Worm (Caenorhabditis elegans): ENCODE data around the gene nlp-47.

The nlp-47 gene

DNA sequence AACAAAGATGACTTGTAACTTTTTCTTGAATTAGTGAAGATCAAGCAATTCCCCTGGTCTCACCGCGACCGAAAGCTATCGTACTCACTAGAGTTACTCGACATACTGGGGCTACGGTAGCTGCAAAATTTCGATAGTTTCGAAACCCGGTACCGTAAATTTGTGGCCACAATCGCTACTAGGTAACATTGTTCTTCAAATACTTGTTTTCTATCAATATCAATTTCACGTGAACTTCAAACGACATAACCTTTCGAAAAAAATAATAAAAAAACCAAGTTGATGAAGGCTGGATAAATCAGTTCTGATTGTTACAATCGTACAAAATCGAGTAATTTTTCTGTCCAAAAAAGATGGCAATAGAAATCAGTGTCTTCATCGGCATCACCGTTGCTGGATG is 18.1 kb upstream of the nlp-47 start, which contains the start of gene F36H12.3:
F36H12.3 (plus strand) TSS at position 301 of the 400 bp plus-strand sequence.
- no peak for TF ChIP-seq nhr-67 (tag; optimal IDR thresholded peaks at IDR 0.05)
- TF ChIP-seq ceh-9 (tag; optimal IDR thresholded peaks at IDR 0.05) = no peak
- TF ChIP-seq ztf-4 (tag; optimal IDR thresholded peaks at IDR 0.05) = no peak
- no peak for TF ChIP-seq fkh-10 (GFP tag; optimal IDR thresholded peaks at IDR 0.05)
- no peak for TF ChIP-seq R02D3.7 (tag; optimal IDR thresholded peaks at IDR 0.05)
- TF ChIP-seq elt-3 (tag; optimal IDR thresholded peaks at IDR 0.05) = no peak
- no peak for TF ChIP-seq elt-2 (tag; optimal IDR thresholded peaks at IDR 0.05)
- no peak for TF ChIP-seq hmg-11 (tag; optimal IDR thresholded peaks at IDR 0.05)
- TF ChIP-seq ama-1 (optimal IDR thresholded peaks at IDR 0.05) = no peak
- TF ChIP-seq jun-1 (tag; optimal IDR thresholded peaks at IDR 0.05) = no peak
- no peak for TF ChIP-seq mml-1 (tag; optimal IDR thresholded peaks at IDR 0.05)
- TF ChIP-seq ztf-11 (tag; optimal IDR thresholded peaks at IDR 0.05) = no peak
- TF ChIP-seq fos-1 (tag; optimal IDR thresholded peaks at IDR 0.05) = no peak
- no peak for TF ChIP-seq nhr-43 (tag; optimal IDR thresholded peaks at IDR 0.05; ENCODE audit: poor library complexity, severe bottlenecking)
- no peak for TF ChIP-seq zag-1 (tag; optimal IDR thresholded peaks at IDR 0.05)
- TF ChIP-seq ZK546.5 (tag; optimal IDR thresholded peaks at IDR 0.05) = no peak
- TF ChIP-seq nhr-28 (tag; optimal IDR thresholded peaks at IDR 0.05) = no peak
- no peak for TF ChIP-seq unc-62 (GFP tag; optimal IDR thresholded peaks at IDR 0.05)
- no peak for TF ChIP-seq mdl-1 (tag; optimal IDR thresholded peaks at IDR 0.05)
- no peak for TF ChIP-seq ceh-28 (tag; optimal IDR thresholded peaks at IDR 0.05)

DNA sequence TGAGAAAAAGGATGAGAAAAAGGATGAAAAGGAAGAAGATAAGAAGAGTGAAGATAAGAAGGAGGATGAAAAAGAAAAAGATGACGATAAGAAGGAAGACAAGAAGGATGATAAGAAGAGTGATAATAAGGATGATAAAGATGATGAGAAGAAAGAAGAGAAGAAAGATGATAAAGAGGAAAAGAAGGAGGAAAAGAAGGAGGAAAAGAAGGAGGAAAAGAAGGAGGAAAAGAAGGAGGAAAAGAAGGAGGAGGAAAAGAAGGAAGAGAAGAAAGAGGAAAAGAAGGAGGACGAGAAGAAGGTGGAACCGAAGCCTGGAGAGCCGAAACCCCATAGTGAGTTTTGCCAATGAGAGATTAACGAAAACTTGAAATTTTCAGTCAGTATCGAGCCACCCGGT is 17.3 kb upstream of the nlp-47 start:
- TF ChIP-seq egl-27 (tag; optimal IDR thresholded peaks at IDR 0.05) = no peak
- TF ChIP-seq nhr-12 (tag; optimal IDR thresholded peaks at IDR 0.05) = no peak
- no peak for TF ChIP-seq lsy-12 (tag; optimal IDR thresholded peaks at IDR 0.05)
- TF ChIP-seq pha-4 (tag; optimal IDR thresholded peaks at IDR 0.05) = no peak
- TF ChIP-seq fkh-2 (tag; optimal IDR thresholded peaks at IDR 0.05) = no peak
- no peak for TF ChIP-seq nhr-237 (tag; optimal IDR thresholded peaks at IDR 0.05)
- TF ChIP-seq ztf-4 (tag; optimal IDR thresholded peaks at IDR 0.05) = no peak
- no peak for TF ChIP-seq skn-1 (tag; optimal IDR thresholded peaks at IDR 0.05)
- TF ChIP-seq ceh-28 (tag; optimal IDR thresholded peaks at IDR 0.05) = no peak
- TF ChIP-seq nfya-1 (tag; optimal IDR thresholded peaks at IDR 0.05; ENCODE audit: insufficient read depth) = no peak
- no peak for TF ChIP-seq fos-1 (tag; optimal IDR thresholded peaks at IDR 0.05)
- TF ChIP-seq elt-3 (tag; optimal IDR thresholded peaks at IDR 0.05) = no peak
- TF ChIP-seq daf-12 (tag; optimal IDR thresholded peaks at IDR 0.05) = no peak
- TF ChIP-seq jun-1 (tag; optimal IDR thresholded peaks at IDR 0.05) = no peak
- no peak for TF ChIP-seq nhr-67 (tag; optimal IDR thresholded peaks at IDR 0.05)
- TF ChIP-seq nhr-28 (tag; optimal IDR thresholded peaks at IDR 0.05) = no peak
- TF ChIP-seq ceh-82 (tag; optimal IDR thresholded peaks at IDR 0.05) = no peak
- no peak for TF ChIP-seq nhr-25 (tag; optimal IDR thresholded peaks at IDR 0.05)

ce11 chrIV:5274123-5274581 is 16.5 kb upstream of the nlp-47 start, which contains the start of gene slfl-4:
Gene slfl-4 (plus strand): TSS chrIV:5274531.
- TF ChIP-seq egl-27 (tag; optimal IDR thresholded peaks at IDR 0.05) (no peak), jun-1 (tag; optimal IDR thresholded peaks at IDR 0.05) (no peak), mdl-1 (tag; optimal IDR thresholded peaks at IDR 0.05) (no peak), nhr-23 (tag; optimal IDR thresholded peaks at IDR 0.05) (no peak), aly-2 (tag; optimal IDR thresholded peaks at IDR 0.05) (no peak), snpc-4 (tag; optimal IDR thresholded peaks at IDR 0.05) (no peak), mml-1 (tag; optimal IDR thresholded peaks at IDR 0.05) (no peak), eor-1 (tag; optimal IDR thresholded peaks at IDR 0.05) (no peak), unc-39 (tag; optimal IDR thresholded peaks at IDR 0.05) (no peak), ceh-82 (tag; optimal IDR thresholded peaks at IDR 0.05) (no peak), ceh-28 (tag; optimal IDR thresholded peaks at IDR 0.05) (no peak), nhr-25 (tag; optimal IDR thresholded peaks at IDR 0.05) (no peak), nhr-76 (tag; optimal IDR thresholded peaks at IDR 0.05) (no peak), fkh-10 (GFP tag; optimal IDR thresholded peaks at IDR 0.05) (no peak), nhr-77 (tag; optimal IDR thresholded peaks at IDR 0.05) (no peak), ceh-16 (tag; optimal IDR thresholded peaks at IDR 0.05) (no peak), lin-15B (tag; optimal IDR thresholded peaks at IDR 0.05) (no peak), sea-2 (GFP tag; optimal IDR thresholded peaks at IDR 0.05) (no peak), ztf-11 (tag; optimal IDR thresholded peaks at IDR 0.05) (no peak), nhr-11 (tag; optimal IDR thresholded peaks at IDR 0.05) (no peak)

All from whole organism, L3 larva.